Worm (Caenorhabditis elegans) whole organism, early embryonic: ENCODE results near the gene M02D8.2.

Experiments used
- B0310.2 ChIP-seq: sonication (generic microtip); optimal IDR thresholded peaks from 2 replicates; lab custom pipeline; 2016; ENCODE audit warnings: mild to moderate bottlenecking, missing genetic modification characterization, missing compliant biosample characterization
- F13C5.2 ChIP-seq: sonication (generic microtip); optimal IDR thresholded peaks from 2 replicates; lab custom pipeline; 2017; ENCODE audit warnings: mild to moderate bottlenecking, missing genetic modification characterization, inconsistent platforms, missing compliant biosample characterization
- aly-1 ChIP-seq: sonication (generic microtip); optimal IDR thresholded peaks from 2 replicates; lab custom pipeline; 2016; ENCODE audit warnings: missing genetic modification characterization, missing compliant biosample characterization
- ama-1 ChIP-seq: fragments of 150-350 bp; optimal IDR thresholded peaks from 2 replicates; lab custom pipeline; 2014
- ceh-13 ChIP-seq: fragments of 200-800 bp; sonication (Bioruptor generic); optimal IDR thresholded peaks from 2 replicates; lab custom pipeline; 2018; ENCODE audit warnings: mild to moderate bottlenecking, missing genetic modification characterization, missing compliant biosample characterization
- ceh-36 ChIP-seq: sonication (generic microtip); optimal IDR thresholded peaks from 2 replicates; lab custom pipeline; 2016; ENCODE audit warnings: missing genetic modification characterization, inconsistent platforms, missing compliant biosample characterization
- ets-7 ChIP-seq: sonication (generic microtip); optimal IDR thresholded peaks from 2 replicates; lab custom pipeline; 2016; ENCODE audit warnings: missing genotype, missing genetic modification characterization, missing compliant biosample characterization
- flt-1 ChIP-seq: fragments of 200-800 bp; sonication (Bioruptor generic); IDR thresholded peaks from 2 replicates; pipeline ENCODE4 v1.3.6; 2022; ENCODE audit warnings: missing genetic modification characterization, missing compliant biosample characterization
- hmbx-1 ChIP-seq: sonication (generic microtip); optimal IDR thresholded peaks from 2 replicates; lab custom pipeline; 2016; ENCODE audit warnings: mild to moderate bottlenecking, missing genetic modification characterization, missing compliant biosample characterization
- hmg-4 ChIP-seq: fragments of 200-800 bp; sonication (Bioruptor generic); optimal IDR thresholded peaks from 2 replicates; lab custom pipeline; 2018; ENCODE audit warnings: mild to moderate bottlenecking, missing genetic modification characterization, missing compliant biosample characterization
- hnd-1 ChIP-seq: sonication (generic microtip); optimal IDR thresholded peaks from 2 replicates; lab custom pipeline; 2016; ENCODE audit warnings: missing genetic modification characterization, missing compliant biosample characterization
- pes-1 ChIP-seq: fragments of 200-800 bp; sonication (Bioruptor generic); IDR thresholded peaks from 2 replicates; pipeline ENCODE4 v1.3.6; 2022; ENCODE audit warnings: missing genetic modification reagents, missing genetic modification characterization, missing compliant biosample characterization
- scrt-1 ChIP-seq: fragments of 200-800 bp; sonication (Bioruptor generic); IDR thresholded peaks from 2 replicates; pipeline ENCODE4 v1.3.6; 2022; ENCODE audit warnings: missing genetic modification characterization, missing compliant biosample characterization
- sea-1 ChIP-seq: fragments of 200-800 bp; sonication (Bioruptor generic); conservative IDR thresholded peaks from 2 replicates; pipeline ENCODE4 v1.3.6; 2022; ENCODE audit warnings: missing genetic modification characterization, missing compliant biosample characterization
- tbx-11 ChIP-seq: fragments of 200-800 bp; sonication (Bioruptor generic); IDR thresholded peaks from 2 replicates; pipeline ENCODE4 v1.3.6; 2022; ENCODE audit warnings: missing genetic modification characterization, missing compliant biosample characterization
- tbx-37 ChIP-seq: fragments of 200-800 bp; sonication (Bioruptor generic); conservative IDR thresholded peaks from 2 replicates; pipeline ENCODE4 v1.3.6; 2022; ENCODE audit warnings: missing genetic modification reagents, missing genetic modification characterization, missing compliant biosample characterization
- tra-4 ChIP-seq: sonication (generic microtip); optimal IDR thresholded peaks from 2 replicates; lab custom pipeline; 2017; ENCODE audit warnings: missing genetic modification characterization, missing compliant biosample characterization

M02D8.2 gene

DNA sequence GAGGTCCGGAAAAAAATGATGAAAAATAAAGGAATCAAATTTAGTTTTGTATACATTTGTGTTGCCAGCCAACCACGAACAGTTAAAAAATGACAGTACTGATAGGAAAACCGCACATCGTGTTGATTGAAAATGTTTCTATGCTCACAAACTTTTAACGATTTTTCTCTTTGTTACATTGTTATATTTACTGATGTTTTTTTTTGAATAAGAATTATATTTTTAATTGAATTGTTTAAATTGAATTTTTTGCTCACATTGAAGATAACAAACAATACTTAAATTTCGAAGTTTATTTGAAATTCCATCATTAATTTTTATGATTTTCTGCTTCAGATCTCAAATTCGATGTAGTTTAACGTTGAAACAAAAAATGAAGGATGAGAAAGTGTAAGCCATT, 22.0 kb downstream of the M02D8.2 start, which contains the start of gene M02D8.5:
TSS of gene M02D8.5 (minus strand) at position 101 of the 400 bp plus-strand sequence.
- TF ChIP-seq F13C5.2 (tag; lab: Kevin White, UChicago) (no peak), B0310.2 (tag; lab: Kevin White, UChicago) (no peak), flt-1 (no peak), sea-1 (GFP tag; lab: Robert Waterston, UW) (no peak)

DNA sequence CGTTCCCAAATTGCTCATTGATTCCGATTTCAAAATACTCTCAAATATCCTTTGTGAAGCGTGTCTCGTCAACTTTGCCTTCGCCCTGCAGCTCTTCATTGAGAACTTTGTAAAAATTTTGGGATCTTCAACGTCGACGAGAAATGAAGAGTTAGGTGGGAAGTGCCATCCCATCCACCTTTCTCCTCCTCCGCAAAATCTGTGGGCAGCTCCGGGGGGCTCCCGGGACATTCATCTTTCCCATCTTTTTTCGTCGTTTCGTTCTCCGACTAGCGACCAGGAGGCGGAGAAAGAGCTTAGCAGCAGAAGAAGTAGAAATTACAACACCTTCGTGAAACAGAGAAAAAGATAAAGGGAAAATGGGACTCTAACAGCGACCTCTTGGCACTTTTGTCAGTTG, 23.5 kb downstream of the M02D8.2 start:
- TF ChIP-seq B0310.2 (tag; lab: Kevin White, UChicago) (no peak), ama-1 (no peak), tbx-37 (GFP tag; lab: Robert Waterston, UW) (no peak), flt-1 (no peak), ets-7 (tag; lab: Kevin White, UChicago) (no peak), aly-1 (tag; lab: Kevin White, UChicago) (no peak), sea-1 (GFP tag; lab: Robert Waterston, UW) (no peak), hnd-1 (no peak), hmg-4 (no peak), ceh-13 (no peak)

DNA sequence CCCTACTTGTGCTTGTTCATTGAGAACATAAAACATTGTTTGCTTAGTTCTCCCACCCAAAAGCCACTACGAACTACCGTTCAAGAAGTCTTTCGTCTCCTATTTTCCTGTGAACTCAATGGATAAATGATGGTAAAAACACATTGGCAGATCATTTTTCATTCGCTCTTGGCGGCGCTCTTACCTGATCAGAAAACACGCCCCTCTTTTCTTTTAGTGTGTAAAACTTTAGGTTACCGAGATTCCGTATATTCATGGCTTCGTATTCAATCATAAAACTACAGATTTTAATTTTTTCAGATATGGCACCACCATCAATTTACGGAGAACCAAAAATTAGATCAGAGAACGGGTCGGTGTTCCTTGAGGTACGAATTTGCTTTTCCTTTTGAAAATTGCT, 24.1 kb downstream of the M02D8.2 start, which contains the start of gene zig-12:
TSS of gene zig-12 (plus strand) at position 301 of the 400 bp plus-strand sequence.
- TF ChIP-seq flt-1 (no peak), ets-7 (tag; lab: Kevin White, UChicago) (no peak), scrt-1 (no peak), tra-4 (tag; lab: Kevin White, UChicago) (no peak), pes-1 (GFP tag; lab: Robert Waterston, UW) (no peak), ama-1 (no peak), B0310.2 (tag; lab: Kevin White, UChicago) (no peak), tbx-37 (GFP tag; lab: Robert Waterston, UW) (no peak), ceh-13 (no peak), ceh-36 (tag; lab: Kevin White, UChicago) (no peak), sea-1 (GFP tag; lab: Robert Waterston, UW) (no peak)

DNA sequence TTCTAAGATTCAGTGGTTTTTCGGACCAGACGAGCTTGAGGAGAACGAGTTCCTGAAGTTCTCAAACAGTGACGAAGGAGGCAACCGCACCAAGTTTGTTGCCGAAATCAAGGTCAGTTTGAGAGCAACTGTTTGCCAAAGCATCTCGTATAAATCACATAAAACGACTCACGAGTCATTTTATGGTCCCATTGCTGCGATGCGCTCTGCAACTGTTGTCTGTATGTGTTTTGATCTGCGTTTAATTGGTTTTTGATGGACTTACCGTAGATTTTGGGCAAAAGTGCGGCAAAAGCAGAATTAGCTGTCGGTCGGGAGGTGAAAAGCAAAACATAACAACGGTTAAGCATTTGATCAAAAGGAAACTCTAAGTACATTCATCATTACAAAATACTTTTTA, 24.6 kb downstream of the M02D8.2 start:
- TF ChIP-seq ets-7 (tag; lab: Kevin White, UChicago) (no peak), sea-1 (GFP tag; lab: Robert Waterston, UW) (no peak), hmbx-1 (tag; lab: Kevin White, UChicago) (no peak), ceh-36 (tag; lab: Kevin White, UChicago) (no peak), pes-1 (GFP tag; lab: Robert Waterston, UW) (no peak)

DNA sequence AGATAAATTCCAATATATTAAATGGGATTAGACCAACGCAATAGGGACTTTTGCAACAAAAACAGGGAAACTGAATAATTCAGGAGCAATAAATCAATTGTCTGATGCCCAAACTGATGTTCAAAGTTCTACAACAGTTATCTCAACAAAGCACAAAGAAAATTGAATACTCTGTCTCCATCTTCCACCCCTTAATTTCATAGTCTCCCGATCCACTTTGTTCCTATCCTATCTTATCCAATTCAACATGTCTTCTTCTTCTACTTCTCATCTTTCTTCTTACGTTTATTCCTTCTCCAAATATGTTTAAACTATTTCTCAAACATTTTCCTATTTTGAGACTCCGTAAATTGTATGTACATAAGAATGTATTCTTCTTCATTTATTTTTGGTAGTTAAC, 30.8 kb downstream of the M02D8.2 start:
- TF ChIP-seq ama-1: no peak
- TF ChIP-seq ceh-36 (tag; lab: Kevin White, UChicago): no peak
- no peak for TF ChIP-seq B0310.2 (tag; lab: Kevin White, UChicago)
- no peak for TF ChIP-seq pes-1 (GFP tag; lab: Robert Waterston, UW)
- TF ChIP-seq hmg-4: no peak
- no peak for TF ChIP-seq aly-1 (tag; lab: Kevin White, UChicago)
- no peak for TF ChIP-seq ets-7 (tag; lab: Kevin White, UChicago)

DNA sequence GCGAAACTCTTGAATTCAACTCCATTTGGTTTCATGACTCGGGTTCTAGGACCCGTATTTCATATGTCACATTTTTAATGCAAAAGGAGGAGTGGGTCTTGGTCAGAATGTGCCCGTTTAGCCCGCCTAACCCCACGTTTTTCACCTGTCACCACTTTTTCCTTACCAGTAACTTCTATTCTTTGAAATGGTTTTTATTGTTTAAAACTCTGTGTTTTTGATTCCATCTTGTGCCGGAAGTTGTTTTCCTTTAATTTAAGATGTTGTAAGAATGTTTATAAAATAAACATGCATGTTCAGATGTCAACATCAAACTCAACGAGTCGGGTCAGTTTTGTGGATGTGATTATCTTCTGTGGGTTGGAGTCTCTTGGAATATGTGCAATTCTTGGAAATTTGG, 39.1 kb downstream of the M02D8.2 start, which contains the start of gene ZK721.4:
TSS of gene ZK721.4 (plus strand) at position 301 of the 400 bp plus-strand sequence.
- TF ChIP-seq B0310.2 (tag; lab: Kevin White, UChicago): no peak
- TF ChIP-seq flt-1: no peak
- no peak for TF ChIP-seq hmg-4
- TF ChIP-seq ets-7 (tag; lab: Kevin White, UChicago): no peak
- TF ChIP-seq hmbx-1 (tag; lab: Kevin White, UChicago): no peak
- TF ChIP-seq F13C5.2 (tag; lab: Kevin White, UChicago): no peak
- no peak for TF ChIP-seq ceh-36 (tag; lab: Kevin White, UChicago)
- no peak for TF ChIP-seq tbx-37 (GFP tag; lab: Robert Waterston, UW)
- no peak for TF ChIP-seq aly-1 (tag; lab: Kevin White, UChicago)
- no peak for TF ChIP-seq tbx-11 (GFP tag; lab: Robert Waterston, UW)
- no peak for TF ChIP-seq ama-1
- TF ChIP-seq scrt-1: no peak

DNA sequence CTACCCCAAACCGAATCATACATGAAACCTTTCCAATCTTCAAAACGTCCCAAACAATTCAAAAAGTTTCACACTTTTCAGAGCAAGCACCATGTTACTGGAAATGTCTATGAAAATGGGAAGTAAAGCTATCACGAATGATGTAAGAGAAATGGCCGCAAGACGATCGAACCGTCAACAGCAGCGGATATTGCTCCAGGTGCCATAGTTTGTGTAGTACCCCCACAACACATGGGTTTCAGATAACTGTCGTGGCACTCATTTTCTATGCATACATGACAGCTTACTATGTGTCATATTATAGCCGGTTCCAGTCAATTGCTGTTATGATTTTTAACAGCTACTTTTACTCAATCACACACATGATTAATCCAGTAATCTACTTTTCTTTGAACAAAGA, 44.8 kb downstream of the M02D8.2 start, which contains the start of gene ZK721.3:
TSS of gene ZK721.3 (plus strand) at position 301 of the 400 bp plus-strand sequence.
- no peak for TF ChIP-seq hmbx-1 (tag; lab: Kevin White, UChicago)
- TF ChIP-seq ama-1: no peak
- TF ChIP-seq hmg-4: no peak
- TF ChIP-seq pes-1 (GFP tag; lab: Robert Waterston, UW): no peak
- no peak for TF ChIP-seq hnd-1
- no peak for TF ChIP-seq scrt-1
- TF ChIP-seq F13C5.2 (tag; lab: Kevin White, UChicago): no peak
- no peak for TF ChIP-seq ceh-36 (tag; lab: Kevin White, UChicago)
- no peak for TF ChIP-seq tbx-11 (GFP tag; lab: Robert Waterston, UW)
- no peak for TF ChIP-seq sea-1 (GFP tag; lab: Robert Waterston, UW)
- TF ChIP-seq aly-1 (tag; lab: Kevin White, UChicago): no peak

DNA sequence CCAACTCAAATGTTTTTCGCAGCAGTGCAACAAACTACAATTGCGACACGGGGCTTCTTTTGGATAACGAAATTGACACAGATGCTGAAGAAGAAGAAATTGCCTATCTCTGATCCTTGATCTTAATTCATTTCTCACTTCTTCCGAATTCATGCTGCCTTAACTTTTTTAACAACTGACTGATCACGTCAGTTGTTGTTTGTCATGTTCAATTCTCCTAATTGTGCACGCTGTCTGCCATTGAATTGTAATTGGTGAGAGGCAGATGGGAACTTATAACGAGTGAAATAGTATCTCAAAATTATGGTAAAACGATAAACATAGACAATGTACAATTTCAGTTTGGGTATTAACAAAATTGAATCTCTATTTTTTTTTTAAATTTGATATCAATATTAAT, 47.2 kb downstream of the M02D8.2 start:
- TF ChIP-seq hnd-1: no peak
- no peak for TF ChIP-seq ceh-36 (tag; lab: Kevin White, UChicago)
- no peak for TF ChIP-seq hmbx-1 (tag; lab: Kevin White, UChicago)
- no peak for TF ChIP-seq F13C5.2 (tag; lab: Kevin White, UChicago)
- TF ChIP-seq B0310.2 (tag; lab: Kevin White, UChicago): no peak
- TF ChIP-seq scrt-1: no peak
- TF ChIP-seq tbx-37 (GFP tag; lab: Robert Waterston, UW): no peak
- TF ChIP-seq ama-1: no peak
- no peak for TF ChIP-seq flt-1
- no peak for TF ChIP-seq tbx-11 (GFP tag; lab: Robert Waterston, UW)
- TF ChIP-seq tra-4 (tag; lab: Kevin White, UChicago): no peak
- no peak for TF ChIP-seq ceh-13
- TF ChIP-seq pes-1 (GFP tag; lab: Robert Waterston, UW): no peak
- no peak for TF ChIP-seq ets-7 (tag; lab: Kevin White, UChicago)
- TF ChIP-seq aly-1 (tag; lab: Kevin White, UChicago): no peak
- TF ChIP-seq hmg-4: no peak
- TF ChIP-seq sea-1 (GFP tag; lab: Robert Waterston, UW): no peak
